Worm (Caenorhabditis elegans): ENCODE data around the gene Y48A6B.8.

Y48A6B.8 gene

DNA sequence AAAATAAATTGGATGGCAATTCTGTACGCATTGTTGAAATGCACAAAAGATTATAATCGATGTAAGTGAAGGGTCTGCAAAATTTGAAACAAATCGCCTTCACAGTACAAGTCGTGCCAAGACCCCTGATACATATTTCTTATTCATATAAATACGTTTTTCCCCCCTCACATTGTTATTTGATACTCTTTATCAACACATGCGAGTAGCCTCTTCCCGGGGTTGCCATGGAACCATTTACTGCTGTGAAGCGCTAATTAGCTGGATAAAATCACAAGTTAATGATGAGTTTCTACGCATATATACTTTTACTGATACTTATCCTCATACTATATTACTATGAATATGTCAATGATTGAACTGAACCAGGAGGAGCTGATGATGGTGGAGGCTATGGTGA lies 2.1 kb upstream of the Y48A6B.8 start, which contains the start of gene Y48A6B.14:
Gene Y48A6B.14, plus strand, starts transcription at position 301 of the 400 bp plus-strand sequence.
- peak; percentile 40 for TF ChIP-seq aha-1 (tag)
- no peak for TF ChIP-seq nhr-6 (tag; optimal IDR thresholded peaks at IDR 0.05)

DNA sequence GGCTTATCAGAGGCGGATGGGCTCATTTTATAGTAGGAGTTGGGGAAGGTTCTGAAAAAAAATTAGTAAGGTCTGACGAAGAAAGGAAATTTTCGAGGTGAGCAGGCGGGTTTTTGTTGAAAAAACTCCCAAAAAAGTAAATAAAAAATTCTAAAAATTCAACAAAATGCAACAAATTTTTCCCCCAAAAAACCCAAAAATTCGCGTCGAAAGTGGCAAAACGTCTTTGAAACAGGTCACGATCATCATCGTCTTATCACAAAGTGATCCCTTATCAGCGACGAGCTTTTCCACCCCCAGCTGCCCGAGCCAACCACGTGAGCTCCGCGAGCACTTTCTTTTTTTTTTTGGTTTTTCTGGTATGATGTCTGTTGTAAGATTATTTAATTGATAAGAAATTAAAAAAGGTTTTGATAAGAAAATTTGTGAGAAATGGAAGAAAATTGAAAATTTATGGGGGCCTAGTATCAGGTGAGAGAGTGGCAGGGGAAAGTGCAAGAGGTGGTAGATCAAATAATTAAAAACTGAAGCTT lies 2.7 kb downstream of the Y48A6B.8 start, which contains the start of gene Y48A6B.7:
Gene Y48A6B.7, minus strand, starts transcription at position 51 of the 533 bp plus-strand sequence.
- TF ChIP-seq snpc-1.2 (GFP tag; IDR thresholded peaks at IDR 0.05) (no peak), F44E2.7 (GFP tag; IDR thresholded peaks at IDR 0.05) (no peak), nhr-25 (tag; optimal IDR thresholded peaks at IDR 0.05; ENCODE audit: borderline replicate concordance, insufficient read depth) (no peak), ceh-32 (tag; optimal IDR thresholded peaks at IDR 0.05; ENCODE audit: poor library complexity) (no peak), lin-1 (GFP tag; IDR thresholded peaks at IDR 0.05) (peak; percentile 89), aha-1 (tag) (peak; percentile 12), dmd-6 (GFP tag; IDR thresholded peaks at IDR 0.05) (peak; percentile 95), T20F7.1 (GFP tag; optimal IDR thresholded peaks at IDR 0.05) (no peak), pha-4 (GFP tag; IDR thresholded peaks at IDR 0.05) (peak; percentile 50; the same call in 1 of the 2 replicates), pha-4 (tag; optimal IDR thresholded peaks at IDR 0.05) (no peak), lin-15B (tag; optimal IDR thresholded peaks at IDR 0.05) (no peak), hlh-30 (tag; optimal IDR thresholded peaks at IDR 0.05; ENCODE audit: insufficient read depth) (peak; percentile 73), php-3 (GFP tag; IDR thresholded peaks at IDR 0.05) (peak; percentile 81), daf-8 (GFP tag; IDR thresholded peaks at IDR 0.05) (no peak), D1046.2 (GFP tag; IDR thresholded peaks at IDR 0.05) (no peak), ZK337.2 (GFP tag; IDR thresholded peaks at IDR 0.05) (no peak), nhr-28 (tag; optimal IDR thresholded peaks at IDR 0.05) (peak; percentile 74), lin-38 (GFP tag; IDR thresholded peaks at IDR 0.05) (peak; percentile 38; the same call in 1 of the 2 replicates), mxl-2 (GFP tag; conservative IDR thresholded peaks at IDR 0.05) (peak; percentile 65; the same call in 1 of the 2 replicates), tra-1 (GFP tag; IDR thresholded peaks at IDR 0.05) (peak; percentile 92), nhr-102 (tag; optimal IDR thresholded peaks at IDR 0.05) (peak; percentile 53), F10B5.3 (tag; optimal IDR thresholded peaks at IDR 0.05) (no peak), mep-1 (tag; optimal IDR thresholded peaks at IDR 0.05) (peak; percentile 56), nhr-41 (GFP tag; IDR thresholded peaks at IDR 0.05) (peak; percentile 60; the same call in 1 of the 2 replicates), nhr-77 (tag; optimal IDR thresholded peaks at IDR 0.05) (peak; percentile 86), nhr-48 (tag; optimal IDR thresholded peaks at IDR 0.05) (peak; percentile 45), ceh-20 (GFP tag; IDR thresholded peaks at IDR 0.05) (no peak), lsy-2 (tag; optimal IDR thresholded peaks at IDR 0.05) (peak in 1 of 2 experiments; percentile 57), daf-16 (GFP tag; optimal IDR thresholded peaks at IDR 0.05) (peak in 1 of 2 experiments; percentile 12), daf-16 (tag; optimal IDR thresholded peaks at IDR 0.05) (peak; percentile 83), saeg-2 (GFP tag; IDR thresholded peaks at IDR 0.05) (peak; percentile 36; the same call in 1 of the 2 replicates), dve-1 (tag; optimal IDR thresholded peaks at IDR 0.05; ENCODE audit: insufficient read depth) (peak; percentile 99), mdl-1 (tag; optimal IDR thresholded peaks at IDR 0.05) (peak in 1 of 2 experiments; percentile 67), pqm-1 (tag; optimal IDR thresholded peaks at IDR 0.05) (peak; percentile 90), nhr-76 (tag; optimal IDR thresholded peaks at IDR 0.05) (no peak), lin-13 (GFP tag; optimal IDR thresholded peaks at IDR 0.05) (no peak), hlh-11 (tag; optimal IDR thresholded peaks at IDR 0.05) (peak; percentile 95)

DNA sequence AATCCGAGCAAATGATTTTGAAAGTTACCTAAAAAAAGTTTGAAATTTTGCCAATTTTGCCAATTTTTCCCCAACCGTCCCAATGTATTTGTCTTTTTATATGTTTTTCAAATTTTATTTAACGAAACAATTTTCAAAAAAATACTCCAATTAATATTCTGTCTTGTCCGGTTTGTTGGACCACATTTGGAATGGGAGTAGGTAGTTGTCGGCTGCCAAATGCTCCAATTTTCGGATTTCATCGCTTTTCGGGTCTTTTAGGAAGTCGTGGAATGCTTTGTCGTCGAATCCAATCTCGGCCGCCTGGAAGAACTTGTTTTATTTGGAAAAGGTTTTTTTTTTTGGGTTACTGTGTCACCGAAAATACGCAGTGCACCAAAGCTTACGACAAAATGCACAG lies 4.1 kb downstream of the Y48A6B.8 start:
- TF ChIP-seq fos-1 (tag; optimal IDR thresholded peaks at IDR 0.05): no peak
- no peak for TF ChIP-seq zip-2 (tag; optimal IDR thresholded peaks at IDR 0.05)
- peak in 1 of 2 experiments; percentile 61 for TF ChIP-seq unc-62 (GFP tag; optimal IDR thresholded peaks at IDR 0.05 in 1 of 2)
- TF ChIP-seq unc-62 (tag; optimal IDR thresholded peaks at IDR 0.05): no peak
- peak; percentile 63 for TF ChIP-seq aha-1 (tag)
- no peak for TF ChIP-seq pqm-1 (tag; optimal IDR thresholded peaks at IDR 0.05)
- no peak for TF ChIP-seq lsy-2 (tag; optimal IDR thresholded peaks at IDR 0.05)
- no peak for TF ChIP-seq F44E2.7 (GFP tag; IDR thresholded peaks at IDR 0.05)
- no peak for TF ChIP-seq F26F4.8 (GFP tag; conservative IDR thresholded peaks at IDR 0.05)
